Fruit fly (Drosophila melanogaster) whole organism, embryonic: ENCODE results near the gene shd.
A peak's percentile ranks its signal among the peaks of the same experiment; 100 is the strongest.

ENCODE experiments used
- Adf1 ChIP-seq: fragments of 200-800 bp; sonication (Bioruptor generic); IDR thresholded peaks from 2 replicates; pipeline ENCODE4 v1.3.6; 2022; ENCODE audit warnings: missing biosample characterization, missing genetic modification characterization
- Awh ChIP-seq: fragments of 200-800 bp; sonication (Bioruptor generic); IDR thresholded peaks from 2 replicates; pipeline ENCODE4, ENCODE4 v1.3.6; 2022; ENCODE audit warnings: missing biosample characterization, missing genetic modification characterization
- Blimp-1 ChIP-seq: fragments of 200-800 bp; sonication (Bioruptor generic); optimal IDR thresholded peaks from 3 replicates; lab custom pipeline; 2018; ENCODE audit warnings: missing biosample characterization, missing genetic modification characterization, mild to moderate bottlenecking, moderate library complexity, missing genetic modification reagents
- CG1024 ChIP-seq: fragments of 200-800 bp; sonication (Bioruptor generic); IDR thresholded peaks from 2 replicates; pipeline ENCODE4 v1.3.6; 2022; ENCODE audit warnings: missing biosample characterization, missing genetic modification characterization
- CG11085 ChIP-seq: fragments of 200-800 bp; sonication (Bioruptor generic); IDR thresholded peaks from 2 replicates; pipeline ENCODE4 v1.3.6; 2022; ENCODE audit warnings: missing biosample characterization, missing genetic modification characterization
- CG12659 ChIP-seq: fragments of 200-800 bp; sonication (Bioruptor generic); optimal IDR thresholded peaks from 3 replicates; lab custom pipeline; 2017; ENCODE audit warnings: mild to moderate bottlenecking, missing biosample characterization, missing genetic modification reagents, missing genetic modification characterization
- CG15269 ChIP-seq: fragments of 200-800 bp; sonication (Bioruptor generic); optimal IDR thresholded peaks from 2 replicates; lab custom pipeline; 2018; ENCODE audit warnings: missing biosample characterization, mild to moderate bottlenecking, missing genetic modification characterization, moderate library complexity
- CG17361 ChIP-seq: fragments of 200-800 bp; sonication (Bioruptor generic); IDR thresholded peaks from 3 replicates; pipeline ENCODE4 v1.3.6; 2022; ENCODE audit warnings: missing biosample characterization, missing genetic modification characterization
- CG17385 ChIP-seq: fragments of 200-800 bp; sonication (Bioruptor generic); optimal IDR thresholded peaks from 3 replicates; lab custom pipeline; 2018; ENCODE audit warnings: missing biosample characterization, mild to moderate bottlenecking, missing genetic modification characterization
- CG2678 ChIP-seq: fragments of 200-800 bp; sonication (Bioruptor generic); optimal IDR thresholded peaks from 3 replicates; lab custom pipeline; 2019; ENCODE audit warnings: missing biosample characterization, mild to moderate bottlenecking, missing genetic modification characterization, moderate library complexity
- CG32772 ChIP-seq: fragments of 200-800 bp; sonication (Bioruptor generic); IDR thresholded peaks from 2 replicates; pipeline ENCODE4 v1.3.6; 2022; ENCODE audit warnings: missing biosample characterization, missing genetic modification characterization
- CG4282 ChIP-seq: fragments of 200-800 bp; sonication (Bioruptor generic); optimal IDR thresholded peaks from 2 replicates; lab custom pipeline; 2016; ENCODE audit warnings: missing biosample characterization, missing genetic modification characterization
- CG4404 ChIP-seq: fragments of 200-800 bp; sonication (Bioruptor generic); IDR thresholded peaks from 2 replicates; pipeline ENCODE4 v1.3.6; 2022; ENCODE audit warnings: missing biosample characterization, missing genetic modification characterization
- CG4820 ChIP-seq: fragments of 200-800 bp; sonication (Bioruptor generic); optimal IDR thresholded peaks from 3 replicates; lab custom pipeline; 2016; ENCODE audit warnings: missing biosample characterization, missing genetic modification characterization
- CG6654 ChIP-seq: fragments of 200-800 bp; sonication (Bioruptor generic); optimal IDR thresholded peaks from 2 replicates; lab custom pipeline; 2017; ENCODE audit warnings: missing biosample characterization, mild to moderate bottlenecking, missing genetic modification characterization
- CG6689 ChIP-seq: fragments of 200-800 bp; sonication (Bioruptor generic); IDR thresholded peaks from 2 replicates; pipeline ENCODE4 v1.3.6; 2022; ENCODE audit warnings: missing biosample characterization, missing genetic modification characterization
- CG7372 ChIP-seq: fragments of 200-800 bp; sonication (Bioruptor generic); IDR thresholded peaks from 2 replicates; pipeline ENCODE4 v1.3.6; 2022; ENCODE audit warnings: missing biosample characterization, missing genetic modification characterization
- CG7839 ChIP-seq: fragments of 200-800 bp; sonication (Bioruptor generic); optimal IDR thresholded peaks from 3 replicates; lab custom pipeline; 2018; ENCODE audit warnings: missing biosample characterization, mild to moderate bottlenecking, missing genetic modification characterization, moderate library complexity
- CG7928 ChIP-seq: fragments of 200-800 bp; sonication (Bioruptor generic); optimal IDR thresholded peaks from 2 replicates; lab custom pipeline; 2017; ENCODE audit warnings: missing biosample characterization, mild to moderate bottlenecking, missing genetic modification characterization
- CG8089 ChIP-seq: fragments of 200-800 bp; sonication (Bioruptor generic); optimal IDR thresholded peaks from 3 replicates; lab custom pipeline; 2016; ENCODE audit warnings: missing biosample characterization, missing genetic modification characterization
- CkIIα-i1 ChIP-seq: fragments of 200-800 bp; sonication (Bioruptor generic); IDR thresholded peaks from 2 replicates; pipeline ENCODE4 v1.3.6; 2022; ENCODE audit warnings: missing biosample characterization, missing genetic modification characterization
- Dip2 ChIP-seq: fragments of 200-800 bp; sonication (Bioruptor generic); IDR thresholded peaks from 2 replicates; pipeline ENCODE4 v1.3.6; 2022; ENCODE audit warnings: missing biosample characterization, missing genetic modification characterization
- Ets97D ChIP-seq: fragments of 200-800 bp; sonication (Bioruptor generic); optimal IDR thresholded peaks from 3 replicates; lab custom pipeline; 2016; ENCODE audit warnings: missing biosample characterization, missing genetic modification characterization
- Gsc ChIP-seq: fragments of 200-800 bp; sonication (Bioruptor generic); IDR thresholded peaks from 2 replicates; pipeline ENCODE4 v1.3.6; 2022; ENCODE audit warnings: missing biosample characterization, missing genetic modification characterization
- HLH4C ChIP-seq: fragments of 200-800 bp; sonication (Bioruptor generic); IDR thresholded peaks from 3 replicates; pipeline ENCODE4 v1.3.6; 2022; ENCODE audit warnings: missing biosample characterization, missing genetic modification characterization; ENCODE audit not compliant: partially characterized antibody
- Jarid2 ChIP-seq: fragments of 200-800 bp; sonication (Bioruptor generic); optimal IDR thresholded peaks from 3 replicates; lab custom pipeline; 2017; ENCODE audit warnings: mild to moderate bottlenecking, missing biosample characterization, missing genetic modification reagents, missing genetic modification characterization
- Lpt ChIP-seq: fragments of >200 bp; optimal IDR thresholded peaks from 2 replicates; lab custom pipeline; 2018; ENCODE audit warnings: missing biosample characterization, missing genetic modification characterization
- MTF-1 ChIP-seq: fragments of 200-800 bp; sonication (Bioruptor generic); optimal IDR thresholded peaks from 2 replicates; lab custom pipeline; 2018; ENCODE audit warnings: missing biosample characterization, mild to moderate bottlenecking, missing genetic modification characterization, borderline replicate concordance
- Mad ChIP-seq: fragments of 200-800 bp; sonication (Bioruptor generic); optimal IDR thresholded peaks from 2 replicates; lab custom pipeline; 2016; ENCODE audit warnings: missing biosample characterization, missing genetic modification characterization
- Nf-YB ChIP-seq: fragments of 200-800 bp; sonication (Bioruptor generic); optimal IDR thresholded peaks from 3 replicates; lab custom pipeline; 2019; ENCODE audit warnings: missing biosample characterization, mild to moderate bottlenecking, missing genetic modification characterization, moderate library complexity
- Rx ChIP-seq: fragments of 200-800 bp; sonication (Bioruptor generic); IDR thresholded peaks from 2 replicates; pipeline ENCODE4 v1.3.6; 2022; ENCODE audit warnings: missing biosample characterization, missing genetic modification characterization
- Ssrp ChIP-seq: fragments of 200-800 bp; sonication (Bioruptor generic); optimal IDR thresholded peaks from 2 replicates; lab custom pipeline; 2018; ENCODE audit warnings: missing biosample characterization, mild to moderate bottlenecking, missing genetic modification characterization, moderate library complexity
- al ChIP-seq: fragments of 200-800 bp; sonication (Bioruptor generic); IDR thresholded peaks from 2 replicates; pipeline ENCODE4 v1.3.6; 2022; ENCODE audit warnings: missing biosample characterization, missing genetic modification characterization
- az2 ChIP-seq: fragments of 200-800 bp; sonication (Bioruptor generic); optimal IDR thresholded peaks from 3 replicates; lab custom pipeline; 2016; ENCODE audit warnings: missing biosample characterization, missing genetic modification characterization
- cas ChIP-seq: fragments of 200-800 bp; sonication (Bioruptor generic); IDR thresholded peaks from 2 replicates; pipeline ENCODE4 v1.3.6; 2022; ENCODE audit warnings: missing biosample characterization, missing genetic modification characterization
- chif ChIP-seq, 2 experiments: fragments of 200-800 bp; sonication (Bioruptor generic); optimal IDR thresholded peaks; 3 replicates each; lab custom pipeline; 2016; ENCODE audit warnings: missing biosample characterization in 2 of 2, missing genetic modification characterization in 2 of 2
- crc ChIP-seq: fragments of 200-800 bp; sonication (Bioruptor generic); optimal IDR thresholded peaks from 2 replicates; lab custom pipeline; 2016; ENCODE audit warnings: missing biosample characterization, missing genetic modification characterization
- dati ChIP-seq: fragments of 200-800 bp; sonication (Bioruptor generic); IDR thresholded peaks from 2 replicates; pipeline ENCODE4 v1.3.6; 2022; ENCODE audit warnings: missing biosample characterization, missing genetic modification characterization
- fd3F ChIP-seq: fragments of 200-800 bp; sonication (Bioruptor generic); optimal IDR thresholded peaks from 2 replicates; lab custom pipeline; 2018; ENCODE audit warnings: missing biosample characterization, mild to moderate bottlenecking, missing genetic modification characterization, moderate library complexity
- fd64A ChIP-seq: fragments of 200-800 bp; sonication (Bioruptor generic); optimal IDR thresholded peaks from 3 replicates; lab custom pipeline; 2018; ENCODE audit warnings: missing biosample characterization, mild to moderate bottlenecking, missing genetic modification characterization
- fd96Cb ChIP-seq: fragments of 200-800 bp; sonication (Bioruptor generic); optimal IDR thresholded peaks from 2 replicates; lab custom pipeline; 2018; ENCODE audit warnings: missing biosample characterization, mild to moderate bottlenecking, missing genetic modification characterization, moderate library complexity
- fu2 ChIP-seq: fragments of 200-800 bp; sonication (Bioruptor generic); optimal IDR thresholded peaks from 2 replicates; lab custom pipeline; 2016; ENCODE audit warnings: missing biosample characterization, missing genetic modification characterization
- gro ChIP-seq: fragments of 200-800 bp; sonication (Bioruptor generic); optimal IDR thresholded peaks from 2 replicates; lab custom pipeline; 2016; ENCODE audit warnings: missing biosample characterization, missing genetic modification characterization
- knrl ChIP-seq: fragments of 200-800 bp; sonication (Bioruptor generic); IDR thresholded peaks from 3 replicates; pipeline ENCODE4 v1.3.6; 2022; ENCODE audit warnings: missing biosample characterization, missing genetic modification characterization; ENCODE audit not compliant: partially characterized antibody
- lov ChIP-seq, 2 experiments: fragments of 200-800 bp in 1 of 2; fragments of >200 bp in 1 of 2; sonication (Bioruptor generic) in 1 of 2; IDR thresholded peaks in 1 of 2; optimal IDR thresholded peaks in 1 of 2; 2 replicates in 1 of 2; 3 replicates in 1 of 2; pipeline versions ENCODE4 v1.3.6 to Lab custom; 2017 to 2022; ENCODE audit warnings: missing biosample characterization in 1 of 2, missing genetic modification characterization in 1 of 2
- peb ChIP-seq: fragments of 200-800 bp; sonication (Bioruptor generic); IDR thresholded peaks from 2 replicates; pipeline ENCODE4 v1.3.6; 2022; ENCODE audit warnings: missing biosample characterization, missing genetic modification characterization
- prd ChIP-seq, 3 experiments: fragments of >200 bp in 2 of 3; fragments of 200-800 bp in 1 of 3; sonication (Bioruptor generic) in 1 of 3; optimal IDR thresholded peaks in 2 of 3; IDR thresholded peaks in 1 of 3; 2 replicates in 2 of 3; 3 replicates in 1 of 3; pipeline versions ENCODE4 v1.3.6 to Lab custom; 2017 to 2022; ENCODE audit warnings: missing biosample characterization in 1 of 3, missing genetic modification characterization in 1 of 3
- rib ChIP-seq: fragments of 200-800 bp; sonication (Bioruptor generic); IDR thresholded peaks from 2 replicates; pipeline ENCODE4 v1.3.6; 2022; ENCODE audit warnings: missing biosample characterization, missing genetic modification characterization
- slou ChIP-seq: fragments of 200-800 bp; sonication (Bioruptor generic); optimal IDR thresholded peaks from 3 replicates; lab custom pipeline; 2016; ENCODE audit warnings: missing biosample characterization, missing genetic modification characterization

shd gene

DNA sequence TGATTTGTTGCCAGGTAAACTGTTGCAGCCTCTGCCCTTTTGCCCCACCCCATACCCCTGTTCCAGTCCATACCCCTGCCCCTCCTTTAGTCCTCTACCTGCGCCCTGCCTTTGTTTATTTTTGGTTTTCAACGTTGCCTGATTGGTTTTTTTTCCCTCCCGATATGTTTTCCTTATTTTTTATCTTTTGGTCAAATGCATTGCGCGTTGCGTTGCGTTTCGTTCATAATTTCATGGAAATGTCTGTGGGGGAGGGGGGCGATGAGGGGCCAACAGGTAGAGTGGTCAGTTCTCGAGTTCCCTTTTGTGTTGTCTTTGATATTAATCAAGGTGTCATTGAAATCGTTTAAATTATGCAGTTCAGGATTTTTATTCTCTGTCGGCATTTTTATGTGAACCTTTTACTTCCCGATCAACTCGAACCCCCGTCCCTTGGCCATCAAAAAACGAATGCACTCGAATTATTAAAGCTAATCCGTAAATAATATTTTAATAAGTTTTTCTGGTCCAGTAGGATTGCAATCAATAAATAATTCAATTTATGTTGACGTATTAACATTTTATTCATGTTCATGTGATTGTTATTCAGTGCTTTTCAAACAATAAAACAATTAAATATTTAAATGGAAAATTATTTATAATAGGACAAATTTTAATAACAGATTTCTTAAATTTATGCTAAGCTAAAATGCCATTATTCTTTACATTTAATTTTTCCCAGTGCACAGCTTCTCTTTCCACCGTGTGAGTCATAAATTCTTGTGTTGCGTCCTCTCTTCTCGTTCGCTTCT lies 20.7 kb downstream of the shd start (continued):
- TF ChIP-seq CG6654 (GFP tag; lab: Kevin White, UChicago) = no peak
- TF ChIP-seq CG1024 = no peak
- peak; percentile 78 for TF ChIP-seq Blimp-1 (GFP tag; lab: Kevin White, UChicago)
- no peak for TF ChIP-seq Jarid2 (GFP tag; lab: Kevin White, UChicago)
- no peak for TF ChIP-seq knrl
- no peak for TF ChIP-seq CG4282
- TF ChIP-seq peb = peak; percentile 18; the same call in 1 of the 2 replicates
- TF ChIP-seq gro (GFP tag; lab: Kevin White, UChicago) = no peak
- TF ChIP-seq CG6689 = peak; percentile 86
- peak; percentile 93 for TF ChIP-seq CG17361 (GFP tag; lab: Robert Waterston, UW)
- no peak for TF ChIP-seq lov (optimal IDR thresholded peaks at IDR 0.05; lab: Kevin White, UChicago)
- 0 out of 3 replicates have a peak, but pooled peaks have one; percentile 30 for TF ChIP-seq lov (GFP tag; IDR thresholded peaks at IDR 0.05; lab: Robert Waterston, UW)
- TF ChIP-seq CG7839 = peak; percentile 80
- TF ChIP-seq CG4404 (GFP tag; lab: Robert Waterston, UW) = peak; percentile 85
- TF ChIP-seq CG7928 (GFP tag; lab: Kevin White, UChicago) = no peak
- no peak for TF ChIP-seq rib (GFP tag; lab: Robert Waterston, UW)
- TF ChIP-seq CG32772 (GFP tag; lab: Robert Waterston, UW) = peak; percentile 32; the same call in 1 of the 2 replicates
- peak; percentile 24 for TF ChIP-seq CG12659 (GFP tag; lab: Kevin White, UChicago)
- no peak for TF ChIP-seq Adf1 (GFP tag; lab: Robert Waterston, UW)
- TF ChIP-seq chif (GFP tag; optimal IDR thresholded peaks at IDR 0.05; lab: Kevin White, UChicago) = peak in 1 of 2 experiments; percentile 44
- no peak for TF ChIP-seq al (GFP tag; lab: Robert Waterston, UW)
- no peak for TF ChIP-seq Ets97D (GFP tag; lab: Kevin White, UChicago)
- no peak for TF ChIP-seq Rx (GFP tag; lab: Robert Waterston, UW)
- no peak for TF ChIP-seq CG11085 (GFP tag; lab: Robert Waterston, UW)
- peak; percentile 77 for TF ChIP-seq CG2678 (tag; lab: Kevin White, UChicago)
- no peak for TF ChIP-seq CG7372 (GFP tag; lab: Robert Waterston, UW)
- TF ChIP-seq Nf-YB (GFP tag; lab: Kevin White, UChicago) = peak; percentile 62
- TF ChIP-seq CkIIα-i1 (GFP tag; lab: Robert Waterston, UW) = no peak
- no peak for TF ChIP-seq crc
- peak; percentile 74 for TF ChIP-seq fd96Cb
- peak; percentile 33 for TF ChIP-seq CG15269
- no peak for TF ChIP-seq slou
- TF ChIP-seq prd (optimal IDR thresholded peaks at IDR 0.05; lab: Kevin White, UChicago) = no peak
- TF ChIP-seq prd (GFP tag; IDR thresholded peaks at IDR 0.05; lab: Robert Waterston, UW) = peak; percentile 57; the same call in 2 of the 3 replicates
- TF ChIP-seq HLH4C = 0 out of 3 replicates have a peak, but pooled peaks have one; percentile 38
- no peak for TF ChIP-seq Gsc (GFP tag; lab: Robert Waterston, UW)
- TF ChIP-seq CG4820 = peak; percentile 65
- no peak for TF ChIP-seq fd64A
- no peak for TF ChIP-seq fd3F (GFP tag; lab: Kevin White, UChicago)
- TF ChIP-seq dati = no peak
- no peak for TF ChIP-seq MTF-1 (GFP tag; lab: Kevin White, UChicago)
- no peak for TF ChIP-seq cas (GFP tag; lab: Robert Waterston, UW)
- TF ChIP-seq Ssrp (tag; lab: Kevin White, UChicago) = peak; percentile 81
- no peak for TF ChIP-seq fu2
- TF ChIP-seq Awh (GFP tag; lab: Robert Waterston, UW) = no peak
- no peak for TF ChIP-seq Lpt (GFP tag; lab: Kevin White, UChicago)
- TF ChIP-seq az2 (GFP tag; lab: Kevin White, UChicago) = peak; percentile 70
- TF ChIP-seq CG17385 (GFP tag; lab: Kevin White, UChicago) = peak; percentile 60
- no peak for TF ChIP-seq CG8089 (GFP tag; lab: Kevin White, UChicago)
- TF ChIP-seq Dip2 = no peak
- no peak for TF ChIP-seq Mad (GFP tag; lab: Kevin White, UChicago)
